Fruit fly (Drosophila melanogaster) S2 (cell line): ENCODE data around the gene CG15019.

Experiments used
- CG8478 ChIP-seq: fragments of >200 bp; optimal IDR thresholded peaks from 2 replicates; lab custom pipeline; 2018
- CTCF ChIP-seq, 2 experiments: fragments of >200 bp; optimal IDR thresholded peaks; 2 replicates each; lab custom pipeline; 2018

- no peak for TF ChIP-seq CG8478 (lab: Kevin White, UChicago)
- no peak for TF ChIP-seq CTCF (optimal IDR thresholded peaks at IDR 0.05; lab: Kevin White, UChicago)
Measured at dm6 chr3L:4411951-4412350, 6.1 kb upstream of the CG15019 start.
